Worm (Caenorhabditis elegans): Measurements from ENCODE around the gene frpr-15.
A peak's percentile ranks its signal among the peaks of the same experiment; 100 is the strongest.

frpr-15 gene

ce11 chrV:12679807-12680206, at the start of gene frpr-15:
Gene frpr-15 (plus strand): TSS chrV:12680107.
- TF ChIP-seq egl-43 (GFP tag; IDR thresholded peaks at IDR 0.05) (no peak), unc-62 (GFP tag; optimal IDR thresholded peaks at IDR 0.05 in 1 of 2) (peak in 1 of 2 experiments; percentile 33), unc-62 (tag; optimal IDR thresholded peaks at IDR 0.05) (no peak)

- no peak for TF ChIP-seq dmd-9 (GFP tag; IDR thresholded peaks at IDR 0.05)
- no peak for TF ChIP-seq hlh-11 (tag; optimal IDR thresholded peaks at IDR 0.05)
These were observed 47.9 kb upstream of the frpr-15 start, which contains the start of gene srx-113 for ce11 chrV:12632048-12632447. Gene srx-113 (minus strand): TSS chrV:12632148.

ce11 chrV:12633046-12633445, 46.9 kb upstream of the frpr-15 start:
- TF ChIP-seq nhr-102 (tag; optimal IDR thresholded peaks at IDR 0.05) (no peak), gei-8 (GFP tag; optimal IDR thresholded peaks at IDR 0.05) (no peak), lin-29 (GFP tag; IDR thresholded peaks at IDR 0.05) (no peak), lin-39 (tag; optimal IDR thresholded peaks at IDR 0.05) (no peak), aha-1 (tag) (no peak), set-16 (GFP tag; IDR thresholded peaks at IDR 0.05) (no peak), lin-15B (tag; optimal IDR thresholded peaks at IDR 0.05) (no peak), sdz-12 (GFP tag; optimal IDR thresholded peaks at IDR 0.05) (no peak), ceh-32 (tag; optimal IDR thresholded peaks at IDR 0.05; ENCODE audit: poor library complexity) (no peak), pha-4 (GFP tag; IDR thresholded peaks at IDR 0.05) (no peak), pha-4 (tag; optimal IDR thresholded peaks at IDR 0.05) (no peak), nhr-28 (tag; optimal IDR thresholded peaks at IDR 0.05) (no peak), Y75B8A.6 (GFP tag; IDR thresholded peaks at IDR 0.05) (no peak)

- no peak for TF ChIP-seq unc-62 (GFP tag; optimal IDR thresholded peaks at IDR 0.05 in 1 of 2)
- TF ChIP-seq unc-62 (tag; optimal IDR thresholded peaks at IDR 0.05) = no peak
- no peak for TF ChIP-seq Y5F2A.4 (GFP tag; optimal IDR thresholded peaks at IDR 0.05)
- TF ChIP-seq spr-1 (tag; optimal IDR thresholded peaks at IDR 0.05) = no peak
- no peak for TF ChIP-seq hif-1 (tag; optimal IDR thresholded peaks at IDR 0.05)
- no peak for TF ChIP-seq fos-1 (tag; optimal IDR thresholded peaks at IDR 0.05)
- no peak for TF ChIP-seq lin-1 (GFP tag; IDR thresholded peaks at IDR 0.05)
- TF ChIP-seq jun-1 (tag; optimal IDR thresholded peaks at IDR 0.05) = no peak
- TF ChIP-seq egl-27 (tag; optimal IDR thresholded peaks at IDR 0.05) = no peak
- TF ChIP-seq sdz-12 (GFP tag; optimal IDR thresholded peaks at IDR 0.05) = no peak
- peak; percentile 36 for TF ChIP-seq nhr-28 (tag; optimal IDR thresholded peaks at IDR 0.05)
- TF ChIP-seq Y48G9A.11 (GFP tag; IDR thresholded peaks at IDR 0.05) = no peak
- no peak for TF ChIP-seq zfp-3 (GFP tag; conservative IDR thresholded peaks at IDR 0.05)
- TF ChIP-seq pqm-1 (tag; optimal IDR thresholded peaks at IDR 0.05) = peak; percentile 45
- TF ChIP-seq lin-29 (GFP tag; IDR thresholded peaks at IDR 0.05) = no peak
- no peak for TF ChIP-seq egl-43 (GFP tag; IDR thresholded peaks at IDR 0.05)
These were observed 45.9 kb upstream of the frpr-15 start for ce11 chrV:12634050-12634449.

ce11 chrV:12634746-12635145, 45.2 kb upstream of the frpr-15 start:
- TF ChIP-seq Y105C5A.15 (GFP tag; IDR thresholded peaks at IDR 0.05) (no peak), daf-16 (GFP tag; optimal IDR thresholded peaks at IDR 0.05) (peak in 1 of 2 experiments; percentile 15), daf-16 (tag; optimal IDR thresholded peaks at IDR 0.05) (peak; percentile 26), mdl-1 (tag; optimal IDR thresholded peaks at IDR 0.05) (no peak), aha-1 (tag) (peak; percentile 91), dmd-6 (GFP tag; IDR thresholded peaks at IDR 0.05) (no peak), madf-5 (GFP tag; IDR thresholded peaks at IDR 0.05) (no peak), gei-8 (GFP tag; optimal IDR thresholded peaks at IDR 0.05) (no peak), ceh-44 (GFP tag; IDR thresholded peaks at IDR 0.05) (no peak), nhr-11 (tag; optimal IDR thresholded peaks at IDR 0.05) (no peak), mdt-29 (GFP tag; IDR thresholded peaks at IDR 0.05) (no peak), jun-1 (tag; optimal IDR thresholded peaks at IDR 0.05) (no peak), mxl-2 (GFP tag; conservative IDR thresholded peaks at IDR 0.05) (peak; percentile 95), cey-2 (tag; optimal IDR thresholded peaks at IDR 0.05; ENCODE audit: borderline replicate concordance, insufficient read depth) (no peak), sdz-12 (GFP tag; optimal IDR thresholded peaks at IDR 0.05) (no peak), saeg-2 (GFP tag; IDR thresholded peaks at IDR 0.05) (no peak), lin-39 (tag; optimal IDR thresholded peaks at IDR 0.05) (no peak), ztf-11 (tag; optimal IDR thresholded peaks at IDR 0.05) (no peak), nhr-6 (tag; optimal IDR thresholded peaks at IDR 0.05) (peak; percentile 20), aly-2 (tag; optimal IDR thresholded peaks at IDR 0.05) (no peak), unc-39 (tag; optimal IDR thresholded peaks at IDR 0.05) (no peak), spr-3 (GFP tag; optimal IDR thresholded peaks at IDR 0.05) (no peak)
